Worm (Caenorhabditis elegans) whole organism, late embryonic: ENCODE measurements around the gene Y15E3A.4.

Experiments
- C08G9.2 ChIP-seq: sonication (generic microtip); optimal IDR thresholded peaks from 2 replicates; lab custom pipeline; 2016; ENCODE audit warnings: mild to moderate bottlenecking, missing genetic modification characterization, moderate library complexity, missing compliant biosample characterization
- C38D4.7 ChIP-seq: fragments of 200-800 bp; sonication (Bioruptor generic); optimal IDR thresholded peaks from 2 replicates; lab custom pipeline; 2018; ENCODE audit warnings: mild to moderate bottlenecking, missing genetic modification characterization, moderate library complexity, missing compliant biosample characterization
- F13H6.1 ChIP-seq: sonication (generic microtip); optimal IDR thresholded peaks from 2 replicates; lab custom pipeline; 2016; ENCODE audit warnings: missing genetic modification characterization, missing compliant biosample characterization
- K09A11.1 ChIP-seq: sonication (generic microtip); optimal IDR thresholded peaks from 2 replicates; lab custom pipeline; 2017; ENCODE audit warnings: antibody characterized with exemption, mild to moderate bottlenecking, missing genetic modification characterization, missing compliant biosample characterization; ENCODE audit not compliant: insufficient read depth
- T23F11.4 ChIP-seq: fragments of 200-800 bp; sonication (Bioruptor generic); optimal IDR thresholded peaks from 2 replicates; lab custom pipeline; 2018; ENCODE audit warnings: mild to moderate bottlenecking, missing genetic modification characterization, missing compliant biosample characterization
- ahr-1 ChIP-seq: sonication (generic microtip); optimal IDR thresholded peaks from 2 replicates; lab custom pipeline; 2016; ENCODE audit warnings: missing genetic modification characterization, missing compliant biosample characterization
- ama-1 ChIP-seq: fragments of 150-350 bp; optimal IDR thresholded peaks from 2 replicates; lab custom pipeline; 2014
- ceh-14 ChIP-seq: sonication (generic microtip); optimal IDR thresholded peaks from 2 replicates; lab custom pipeline; 2016; ENCODE audit warnings: missing genotype, missing genetic modification characterization, missing compliant biosample characterization
- ceh-18 ChIP-seq: sonication (generic microtip); optimal IDR thresholded peaks from 2 replicates; lab custom pipeline; 2016; ENCODE audit warnings: missing genetic modification characterization, missing compliant biosample characterization
- ceh-19 ChIP-seq: fragments of 200-800 bp; sonication (Bioruptor generic); optimal IDR thresholded peaks from 2 replicates; lab custom pipeline; 2018; ENCODE audit warnings: mild to moderate bottlenecking, missing genetic modification characterization, missing compliant biosample characterization
- ceh-2 ChIP-seq: sonication (generic microtip); optimal IDR thresholded peaks from 2 replicates; lab custom pipeline; 2016; ENCODE audit warnings: missing genotype, missing genetic modification characterization, missing compliant biosample characterization
- ceh-22 ChIP-seq: sonication (generic microtip); optimal IDR thresholded peaks from 2 replicates; lab custom pipeline; 2017; ENCODE audit warnings: missing biosample characterization, missing genetic modification characterization
- ceh-24 ChIP-seq: sonication (generic microtip); optimal IDR thresholded peaks from 2 replicates; lab custom pipeline; 2016; ENCODE audit warnings: mild to moderate bottlenecking, missing genetic modification characterization, missing compliant biosample characterization
- ceh-30 ChIP-seq: fragments of 150-350 bp; optimal IDR thresholded peaks from 2 replicates; lab custom pipeline; 2014; ENCODE audit warnings: missing biosample characterization, missing genetic modification characterization
- ceh-31 ChIP-seq: sonication (generic microtip); optimal IDR thresholded peaks from 2 replicates; lab custom pipeline; 2016; ENCODE audit warnings: missing genetic modification characterization, missing compliant biosample characterization
- ceh-45 ChIP-seq: fragments of 200-800 bp; sonication (Bioruptor generic); IDR thresholded peaks from 2 replicates; pipeline ENCODE4 v1.3.6; 2022; ENCODE audit warnings: missing genetic modification reagents, missing genetic modification characterization, missing compliant biosample characterization
- ceh-6 ChIP-seq: fragments of 200-800 bp; sonication (Bioruptor generic); optimal IDR thresholded peaks from 2 replicates; lab custom pipeline; 2018; ENCODE audit warnings: mild to moderate bottlenecking, missing genetic modification characterization, missing compliant biosample characterization
- ceh-9 ChIP-seq: sonication (generic microtip); optimal IDR thresholded peaks from 2 replicates; lab custom pipeline; 2016; ENCODE audit warnings: mild to moderate bottlenecking, missing genetic modification characterization, inconsistent platforms, missing compliant biosample characterization
- che-1 ChIP-seq: sonication (generic microtip); optimal IDR thresholded peaks from 2 replicates; lab custom pipeline; 2016; ENCODE audit warnings: mild to moderate bottlenecking, missing genetic modification characterization, missing compliant biosample characterization
- dmd-4 ChIP-seq: sonication (generic microtip); optimal IDR thresholded peaks from 2 replicates; lab custom pipeline; 2016; ENCODE audit warnings: borderline replicate concordance, missing genetic modification characterization, missing compliant biosample characterization
- elt-4 ChIP-seq: sonication (generic microtip); optimal IDR thresholded peaks from 2 replicates; lab custom pipeline; 2016; ENCODE audit warnings: missing genetic modification characterization, missing compliant biosample characterization
- eyg-1 ChIP-seq: sonication (generic microtip); optimal IDR thresholded peaks from 2 replicates; lab custom pipeline; 2016; ENCODE audit warnings: missing genotype, missing genetic modification characterization, missing compliant biosample characterization
- fkh-10 ChIP-seq: fragments of 150-350 bp; optimal IDR thresholded peaks from 2 replicates; lab custom pipeline; 2014; ENCODE audit warnings: missing biosample characterization, missing genetic modification reagents, missing genetic modification characterization
- fkh-6 ChIP-seq: sonication (generic microtip); optimal IDR thresholded peaks from 2 replicates; lab custom pipeline; 2016; ENCODE audit warnings: missing genetic modification characterization, missing compliant biosample characterization
- hlh-13 ChIP-seq: fragments of 200-800 bp; sonication (Bioruptor generic); optimal IDR thresholded peaks from 2 replicates; lab custom pipeline; 2018; ENCODE audit warnings: mild to moderate bottlenecking, missing genetic modification characterization, missing compliant biosample characterization
- hlh-15 ChIP-seq: sonication (generic microtip); optimal IDR thresholded peaks from 2 replicates; lab custom pipeline; 2016; ENCODE audit warnings: missing genetic modification characterization, missing compliant biosample characterization
- hlh-8 ChIP-seq: sonication (generic microtip); optimal IDR thresholded peaks from 2 replicates; lab custom pipeline; 2016; ENCODE audit warnings: missing genotype, missing genetic modification characterization, missing compliant biosample characterization
- lim-6 ChIP-seq: sonication (generic microtip); optimal IDR thresholded peaks from 2 replicates; lab custom pipeline; 2016; ENCODE audit warnings: missing genetic modification characterization, missing compliant biosample characterization
- lin-11 ChIP-seq: fragments of 200-800 bp; sonication (Bioruptor generic); optimal IDR thresholded peaks from 2 replicates; lab custom pipeline; 2018; ENCODE audit warnings: mild to moderate bottlenecking, missing genetic modification characterization, missing compliant biosample characterization
- madf-2 ChIP-seq: sonication (generic microtip); optimal IDR thresholded peaks from 2 replicates; lab custom pipeline; 2017; ENCODE audit warnings: missing genetic modification characterization, missing compliant biosample characterization
- mec-3 ChIP-seq: sonication (generic microtip); optimal IDR thresholded peaks from 2 replicates; lab custom pipeline; 2016; ENCODE audit warnings: borderline replicate concordance, missing genetic modification characterization, missing compliant biosample characterization
- nfya-1 ChIP-seq: sonication (generic microtip); optimal IDR thresholded peaks from 2 replicates; lab custom pipeline; 2017; ENCODE audit warnings: missing genetic modification characterization, mild to moderate bottlenecking, missing compliant biosample characterization, antibody characterized with exemption, moderate library complexity
- odd-2 ChIP-seq: sonication (generic microtip); optimal IDR thresholded peaks from 2 replicates; lab custom pipeline; 2017; ENCODE audit warnings: antibody characterized with exemption, mild to moderate bottlenecking, missing genetic modification characterization, missing compliant biosample characterization
- pha-2 ChIP-seq: sonication (generic microtip); optimal IDR thresholded peaks from 2 replicates; lab custom pipeline; 2017; ENCODE audit warnings: mild to moderate bottlenecking, missing genetic modification characterization, missing compliant biosample characterization
- pqm-1 ChIP-seq: sonication (generic microtip); optimal IDR thresholded peaks from 2 replicates; lab custom pipeline; 2016; ENCODE audit warnings: missing genetic modification characterization, missing compliant biosample characterization
- rnt-1 ChIP-seq: sonication (generic microtip); optimal IDR thresholded peaks from 2 replicates; lab custom pipeline; 2016; ENCODE audit warnings: missing genetic modification characterization, missing compliant biosample characterization
- sox-2 ChIP-seq: fragments of 200-800 bp; sonication (Bioruptor generic); IDR thresholded peaks from 2 replicates; pipeline ENCODE4 v1.3.6; 2022; ENCODE audit warnings: missing genetic modification reagents, missing genetic modification characterization, missing compliant biosample characterization
- sox-4 ChIP-seq: sonication (generic microtip); optimal IDR thresholded peaks from 2 replicates; lab custom pipeline; 2017; ENCODE audit warnings: mild to moderate bottlenecking, missing genetic modification characterization, inconsistent platforms, missing compliant biosample characterization
- syd-9 ChIP-seq: sonication (generic microtip); optimal IDR thresholded peaks from 2 replicates; lab custom pipeline; 2016; ENCODE audit warnings: mild to moderate bottlenecking, missing genetic modification characterization, moderate library complexity, missing compliant biosample characterization
- tbx-2 ChIP-seq: sonication (generic microtip); optimal IDR thresholded peaks from 2 replicates; lab custom pipeline; 2016; ENCODE audit warnings: missing genetic modification characterization, missing compliant biosample characterization
- unc-3 ChIP-seq, 2 experiments: fragments of 200-800 bp in 1 of 2; sonication (Bioruptor generic) in 1 of 2; sonication (generic microtip) in 1 of 2; conservative IDR thresholded peaks in 1 of 2; optimal IDR thresholded peaks in 1 of 2; 2 replicates each; pipeline versions ENCODE4 v1.3.6 to Lab custom; 2016 to 2022; ENCODE audit warnings: missing compliant biosample characterization in 2 of 2, missing genetic modification characterization in 2 of 2, missing genetic modification reagents in 1 of 2
- unc-42 ChIP-seq: sonication (generic microtip); optimal IDR thresholded peaks from 2 replicates; lab custom pipeline; 2016; ENCODE audit warnings: missing genotype, missing genetic modification characterization, missing compliant biosample characterization
- unc-55 ChIP-seq: sonication (generic microtip); optimal IDR thresholded peaks from 2 replicates; lab custom pipeline; 2017; ENCODE audit warnings: missing biosample characterization, missing genetic modification reagents, missing genetic modification characterization
- unc-86 ChIP-seq: sonication (generic microtip); optimal IDR thresholded peaks from 2 replicates; lab custom pipeline; 2016; ENCODE audit warnings: missing genetic modification characterization, missing compliant biosample characterization
- ztf-16 ChIP-seq: sonication (generic microtip); optimal IDR thresholded peaks from 2 replicates; lab custom pipeline; 2017; ENCODE audit warnings: missing genetic modification characterization, missing compliant biosample characterization

Gene Y15E3A.4

ce11 chrX:15373415-15374048 lies 42.8 kb downstream of the Y15E3A.4 start (continued):
- no peak for TF ChIP-seq lin-11 (tag; lab: Kevin White, UChicago)
- no peak for TF ChIP-seq rnt-1 (tag; lab: Kevin White, UChicago)
- no peak for TF ChIP-seq ztf-16 (tag; lab: Kevin White, UChicago)
- peak; percentile 32 for TF ChIP-seq nfya-1
- TF ChIP-seq ceh-18, result peak; percentile 37
- no peak for TF ChIP-seq hlh-13 (GFP tag; lab: Kevin White, UChicago)
- no peak for TF ChIP-seq fkh-6 (tag; lab: Kevin White, UChicago)
- no peak for TF ChIP-seq mec-3 (tag; lab: Kevin White, UChicago)
- TF ChIP-seq hlh-8 (tag; lab: Kevin White, UChicago), result no peak
- peak; percentile 13 for TF ChIP-seq tbx-2
- TF ChIP-seq ceh-9 (tag; lab: Kevin White, UChicago), result no peak
- no peak for TF ChIP-seq C38D4.7 (GFP tag; lab: Kevin White, UChicago)
- TF ChIP-seq syd-9 (tag; lab: Kevin White, UChicago), result no peak
- no peak for TF ChIP-seq pha-2 (tag; lab: Kevin White, UChicago)
- TF ChIP-seq ceh-2, result no peak
- no peak for TF ChIP-seq eyg-1 (tag; lab: Kevin White, UChicago)
- TF ChIP-seq K09A11.1, result no peak
- no peak for TF ChIP-seq pqm-1 (tag; lab: Kevin White, UChicago)
- TF ChIP-seq odd-2, result no peak
- TF ChIP-seq ceh-22 (tag; lab: Kevin White, UChicago), result no peak
- TF ChIP-seq sox-2, result no peak
- no peak for TF ChIP-seq unc-55 (GFP tag; lab: Kevin White, UChicago)
- TF ChIP-seq ceh-6 (GFP tag; lab: Kevin White, UChicago), result no peak
- peak; percentile 5 for TF ChIP-seq C08G9.2 (tag; lab: Kevin White, UChicago)
- no peak for TF ChIP-seq lim-6
- no peak for TF ChIP-seq ahr-1
- no peak for TF ChIP-seq elt-4 (tag; lab: Kevin White, UChicago)
- TF ChIP-seq unc-3 (GFP tag; conservative IDR thresholded peaks at IDR 0.05; lab: Robert Waterston, UW), result no peak
- TF ChIP-seq unc-3 (tag; optimal IDR thresholded peaks at IDR 0.05; lab: Kevin White, UChicago), result no peak
- no peak for TF ChIP-seq fkh-10 (GFP tag; lab: Kevin White, UChicago)
- TF ChIP-seq dmd-4 (tag; lab: Kevin White, UChicago), result no peak
- TF ChIP-seq F13H6.1 (tag; lab: Kevin White, UChicago), result peak; percentile 11
- TF ChIP-seq ceh-30 (tag; lab: Kevin White, UChicago), result no peak
- no peak for TF ChIP-seq ceh-45 (GFP tag; lab: Robert Waterston, UW)
- peak; percentile 45 for TF ChIP-seq ceh-14 (tag; lab: Kevin White, UChicago)
- TF ChIP-seq ceh-19, result no peak
- no peak for TF ChIP-seq ceh-24 (tag; lab: Kevin White, UChicago)
- no peak for TF ChIP-seq ama-1 (lab: Kevin White, UChicago)
- TF ChIP-seq ceh-31 (tag; lab: Kevin White, UChicago), result peak; percentile 48
- peak; percentile 64 for TF ChIP-seq unc-42 (tag; lab: Kevin White, UChicago)
- TF ChIP-seq madf-2 (tag; lab: Kevin White, UChicago), result no peak
- no peak for TF ChIP-seq sox-4
- no peak for TF ChIP-seq T23F11.4 (GFP tag; lab: Kevin White, UChicago)
- no peak for TF ChIP-seq hlh-15 (tag; lab: Kevin White, UChicago)
- no peak for TF ChIP-seq unc-86
- no peak for TF ChIP-seq che-1 (tag; lab: Kevin White, UChicago)
